Worm (Caenorhabditis elegans) whole organism, mixed stage, embryonic: ENCODE data around the gene T24D5.2.

Source experiments
- bed-3 ChIP-seq: fragments of 200-800 bp; sonication (Bioruptor generic); optimal IDR thresholded peaks from 3 replicates; lab custom pipeline; 2018; ENCODE audit warnings: mild to moderate bottlenecking, missing genetic modification characterization, moderate library complexity, missing compliant biosample characterization
- elt-1 ChIP-seq: sonication (generic microtip); optimal IDR thresholded peaks from 2 replicates; lab custom pipeline; 2017; ENCODE audit warnings: missing genetic modification characterization, mild to moderate bottlenecking, missing compliant biosample characterization, antibody characterized with exemption, moderate library complexity, borderline replicate concordance; ENCODE audit not compliant: insufficient read depth
- elt-3 ChIP-seq: fragments of 150-350 bp; optimal IDR thresholded peaks from 2 replicates; lab custom pipeline; 2014; ENCODE audit warnings: missing biosample characterization, missing genetic modification characterization
- lsy-2 ChIP-seq: fragments of 150-350 bp; optimal IDR thresholded peaks from 2 replicates; lab custom pipeline; 2014; ENCODE audit warnings: missing biosample characterization, missing genetic modification characterization
- mep-1 ChIP-seq: fragments of 150-350 bp; optimal IDR thresholded peaks from 2 replicates; lab custom pipeline; 2017; ENCODE audit warnings: missing biosample characterization, missing genetic modification reagents, missing genetic modification characterization, inconsistent platforms
- nhr-12 ChIP-seq: fragments of 150-350 bp; optimal IDR thresholded peaks from 2 replicates; lab custom pipeline; 2014; ENCODE audit warnings: missing biosample characterization, missing genetic modification characterization
- nhr-237 ChIP-seq: fragments of 150-350 bp; optimal IDR thresholded peaks from 2 replicates; lab custom pipeline; 2014; ENCODE audit warnings: missing biosample characterization, missing genetic modification characterization
- snpc-4 ChIP-seq: fragments of 150-350 bp; optimal IDR thresholded peaks from 2 replicates; lab custom pipeline; 2014; ENCODE audit warnings: missing biosample characterization, missing genetic modification characterization
- unc-39 ChIP-seq: fragments of 150-350 bp; optimal IDR thresholded peaks from 2 replicates; lab custom pipeline; 2014; ENCODE audit warnings: missing biosample characterization, missing genetic modification characterization
- unc-62 ChIP-seq: fragments of 150-350 bp; optimal IDR thresholded peaks from 2 replicates; lab custom pipeline; 2014; ENCODE audit warnings: missing biosample characterization, missing genetic modification reagents, missing genetic modification characterization

DNA sequence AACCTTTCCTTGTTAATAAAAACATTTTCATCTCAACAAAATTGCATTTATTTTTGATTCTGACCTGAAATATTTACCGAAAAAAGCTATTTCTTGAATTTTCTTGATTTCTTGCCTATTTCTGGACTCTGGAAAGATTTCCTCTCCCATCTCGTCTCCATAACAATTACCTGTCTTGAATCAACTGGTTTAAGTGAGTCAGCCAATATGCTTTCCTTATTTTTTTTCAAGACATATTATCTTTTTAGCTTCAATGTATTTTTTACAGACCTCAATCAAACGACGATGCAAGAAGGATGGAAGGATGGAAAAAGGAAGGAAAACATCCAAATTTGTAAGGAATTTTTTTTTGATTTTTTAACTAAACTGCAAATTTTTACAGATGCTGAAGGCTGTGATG is 16.4 kb upstream of the T24D5.2 start:
- TF ChIP-seq elt-1 (tag; lab: Kevin White, UChicago) (no peak), elt-3 (tag; lab: Kevin White, UChicago) (no peak), mep-1 (tag; lab: Kevin White, UChicago) (no peak), bed-3 (GFP tag; lab: Kevin White, UChicago) (no peak), snpc-4 (tag; lab: Kevin White, UChicago) (no peak), unc-62 (GFP tag; lab: Kevin White, UChicago) (no peak), lsy-2 (tag; lab: Kevin White, UChicago) (no peak), nhr-12 (tag; lab: Kevin White, UChicago) (no peak), unc-39 (tag; lab: Kevin White, UChicago) (no peak), nhr-237 (tag; lab: Kevin White, UChicago) (no peak)
